Worm (Caenorhabditis elegans): ENCODE results near the gene T09D3.8.

Gene T09D3.8

DNA sequence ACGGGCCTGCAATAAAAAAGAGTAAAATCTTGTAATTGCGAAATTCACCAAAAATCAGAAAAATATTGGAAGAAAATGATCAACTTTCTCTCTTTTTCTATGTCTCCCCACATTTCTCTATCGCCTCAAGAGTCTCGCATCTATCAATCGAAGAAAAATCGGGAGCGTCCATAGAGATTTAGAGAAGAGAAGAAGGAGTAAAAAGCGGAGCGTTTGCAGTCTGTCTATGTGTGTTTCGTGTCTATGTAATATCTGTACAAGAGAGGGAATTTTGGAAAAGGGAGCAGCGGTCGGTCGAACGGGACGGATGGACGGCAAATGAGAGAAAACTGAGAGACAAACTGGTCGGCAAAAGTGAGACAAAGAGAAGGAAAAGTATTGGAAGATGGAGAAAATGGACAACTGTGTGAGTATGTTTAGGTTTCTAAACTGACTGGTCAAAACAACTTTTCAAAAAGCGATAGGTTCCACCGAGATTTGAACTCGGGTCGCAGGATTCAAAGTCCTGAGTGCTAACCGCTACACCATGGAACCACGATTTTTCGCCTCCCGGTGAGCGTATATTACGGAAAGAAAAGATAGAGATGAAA is 35.2 kb upstream of the T09D3.8 start (continued):
- TF ChIP-seq lir-1 (GFP tag; conservative IDR thresholded peaks at IDR 0.05) (no peak), F52B5.7 (tag; optimal IDR thresholded peaks at IDR 0.05) (no peak), ceh-91 (GFP tag; IDR thresholded peaks at IDR 0.05) (no peak), tbx-9 (tag; optimal IDR thresholded peaks at IDR 0.05; ENCODE audit: borderline replicate concordance) (no peak), K12H6.12 (tag; optimal IDR thresholded peaks at IDR 0.05) (peak; percentile 53), madf-3 (GFP tag; IDR thresholded peaks at IDR 0.05) (no peak), mcd-1 (GFP tag; IDR thresholded peaks at IDR 0.05) (no peak), ztf-3 (GFP tag; optimal IDR thresholded peaks at IDR 0.05) (no peak), pbrm-1 (GFP tag; IDR thresholded peaks at IDR 0.05) (no peak), rcor-1 (GFP tag; IDR thresholded peaks at IDR 0.05) (no peak), attf-3 (GFP tag; conservative IDR thresholded peaks at IDR 0.05) (no peak), B0261.1 (tag; optimal IDR thresholded peaks at IDR 0.05) (peak; percentile 65), lin-40 (tag; optimal IDR thresholded peaks at IDR 0.05) (no peak), ceh-58 (GFP tag; IDR thresholded peaks at IDR 0.05) (no peak), egrh-3 (GFP tag; IDR thresholded peaks at IDR 0.05) (0 out of 2 replicates have a peak, but pooled peaks have one; percentile 5), madf-10 (tag; optimal IDR thresholded peaks at IDR 0.05) (peak; percentile 29), F57C9.4 (tag; optimal IDR thresholded peaks at IDR 0.05) (no peak), nfyb-1 (GFP tag; IDR thresholded peaks at IDR 0.05) (no peak), F57A8.1 (GFP tag; optimal IDR thresholded peaks at IDR 0.05) (no peak), dox-1 (GFP tag; IDR thresholded peaks at IDR 0.05) (peak; percentile 80), dpff-1 (tag; optimal IDR thresholded peaks at IDR 0.05) (no peak), egl-18 (GFP tag; IDR thresholded peaks at IDR 0.05) (no peak), zfh-2 (GFP tag; conservative IDR thresholded peaks at IDR 0.05) (no peak), ccch-3 (GFP tag; optimal IDR thresholded peaks at IDR 0.05) (no peak), nhr-120 (GFP tag; IDR thresholded peaks at IDR 0.05) (no peak), ceh-100 (GFP tag; IDR thresholded peaks at IDR 0.05) (no peak), Y56A3A.18 (GFP tag; IDR thresholded peaks at IDR 0.05) (no peak), tbp1 (GFP tag; optimal IDR thresholded peaks at IDR 0.05) (peak; percentile 88), nhr-80 (tag; optimal IDR thresholded peaks at IDR 0.05) (peak; percentile 89), mxl-1 (tag; optimal IDR thresholded peaks at IDR 0.05) (no peak), lin-35 (GFP tag; optimal IDR thresholded peaks at IDR 0.05) (no peak), lsy-27 (tag; optimal IDR thresholded peaks at IDR 0.05; ENCODE audit: borderline replicate concordance, insufficient read depth) (no peak)

DNA sequence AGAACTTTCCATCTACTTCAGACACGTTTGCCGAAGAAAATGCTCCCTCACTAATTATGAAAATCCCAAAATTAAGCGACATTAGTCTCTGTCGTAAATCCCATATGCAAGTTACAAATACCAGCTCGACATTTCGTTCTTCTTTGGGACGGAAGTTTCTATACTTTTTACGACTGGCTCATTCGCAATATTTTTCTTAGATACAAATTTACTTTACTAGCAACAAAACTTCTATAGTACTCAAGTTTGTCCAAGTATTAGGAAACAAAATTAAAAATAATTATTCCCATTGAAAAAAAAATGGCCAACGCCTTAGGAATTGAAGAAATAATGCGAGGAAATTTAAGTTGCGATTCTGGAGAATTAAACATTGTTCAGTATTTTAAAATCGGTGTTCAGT is 34.0 kb upstream of the T09D3.8 start, which contains the start of gene srg-26:
Gene srg-26 (plus strand): TSS at position 301 of the 400 bp plus-strand sequence.
- TF ChIP-seq unc-130 (GFP tag; optimal IDR thresholded peaks at IDR 0.05), result no peak
- TF ChIP-seq lin-35 (GFP tag; optimal IDR thresholded peaks at IDR 0.05), result no peak
- no peak for TF ChIP-seq snpc-4 (GFP tag; optimal IDR thresholded peaks at IDR 0.05)
- TF ChIP-seq snpc-4 (tag; optimal IDR thresholded peaks at IDR 0.05), result no peak
- TF ChIP-seq tbp1 (GFP tag; optimal IDR thresholded peaks at IDR 0.05), result no peak
- no peak for TF ChIP-seq tbx-9 (tag; optimal IDR thresholded peaks at IDR 0.05; ENCODE audit: borderline replicate concordance)
- TF ChIP-seq let-526 (GFP tag; IDR thresholded peaks at IDR 0.05), result no peak
- no peak for TF ChIP-seq nfya-1 (tag; optimal IDR thresholded peaks at IDR 0.05; ENCODE audit: borderline replicate concordance, insufficient read depth)
- no peak for TF ChIP-seq ceh-58 (GFP tag; IDR thresholded peaks at IDR 0.05)
- TF ChIP-seq zim-3 (tag; optimal IDR thresholded peaks at IDR 0.05), result no peak
- TF ChIP-seq lin-54 (GFP tag; optimal IDR thresholded peaks at IDR 0.05), result no peak
- TF ChIP-seq ceh-79 (tag; optimal IDR thresholded peaks at IDR 0.05), result no peak
- no peak for TF ChIP-seq ceh-27 (GFP tag; optimal IDR thresholded peaks at IDR 0.05)
- no peak for TF ChIP-seq Y56A3A.18 (GFP tag; IDR thresholded peaks at IDR 0.05)
- TF ChIP-seq ekl-4 (GFP tag; IDR thresholded peaks at IDR 0.05), result no peak
- no peak for TF ChIP-seq xnd-1 (tag; optimal IDR thresholded peaks at IDR 0.05)

Data from whole organism, young adult.